Fruit fly (Drosophila melanogaster) whole organism, pupa: ENCODE measurements around the gene CG14840.

Experiments
- CG12605 ChIP-seq: fragments of 200-800 bp; sonication (Bioruptor generic); IDR thresholded peaks from 2 replicates; pipeline ENCODE4 v1.3.6; 2022; ENCODE audit warnings: missing biosample characterization, missing genetic modification characterization
- CG13204 ChIP-seq: fragments of 200-800 bp; sonication (Bioruptor generic); optimal IDR thresholded peaks from 2 replicates; lab custom pipeline; 2018; ENCODE audit warnings: missing biosample characterization, mild to moderate bottlenecking, missing genetic modification characterization, moderate library complexity
- CG32121 ChIP-seq: fragments of 200-800 bp; sonication (Bioruptor generic); IDR thresholded peaks from 2 replicates; pipeline ENCODE4 v1.3.6; 2022; ENCODE audit warnings: missing biosample characterization, missing genetic modification characterization
- CG4496 ChIP-seq: fragments of 200-800 bp; sonication (Bioruptor generic); IDR thresholded peaks from 3 replicates; pipeline ENCODE4 v1.3.6; 2022; ENCODE audit warnings: missing biosample characterization, missing genetic modification characterization
- CG8159 ChIP-seq: fragments of 200-800 bp; sonication (Bioruptor generic); optimal IDR thresholded peaks from 3 replicates; lab custom pipeline; 2018; ENCODE audit warnings: missing biosample characterization, mild to moderate bottlenecking, missing genetic modification characterization, moderate library complexity
- CG8301 ChIP-seq: fragments of 200-800 bp; sonication (Bioruptor generic); optimal IDR thresholded peaks from 2 replicates; lab custom pipeline; 2018; ENCODE audit warnings: missing biosample characterization, mild to moderate bottlenecking, missing genetic modification characterization
- D1 ChIP-seq: fragments of 200-800 bp; sonication (Bioruptor generic); optimal IDR thresholded peaks from 2 replicates; lab custom pipeline; 2018; ENCODE audit warnings: missing biosample characterization, mild to moderate bottlenecking, missing genetic modification characterization, moderate library complexity
- EcR ChIP-seq: fragments of 200-800 bp; sonication (Bioruptor generic); optimal IDR thresholded peaks from 3 replicates; lab custom pipeline; 2019; ENCODE audit warnings: missing biosample characterization, missing genetic modification characterization, mild to moderate bottlenecking, moderate library complexity, missing genetic modification reagents
- rn ChIP-seq: fragments of 200-800 bp; sonication (Bioruptor generic); IDR thresholded peaks from 2 replicates; pipeline ENCODE4 v1.3.6; 2022; ENCODE audit warnings: missing biosample characterization, missing genetic modification characterization

DNA sequence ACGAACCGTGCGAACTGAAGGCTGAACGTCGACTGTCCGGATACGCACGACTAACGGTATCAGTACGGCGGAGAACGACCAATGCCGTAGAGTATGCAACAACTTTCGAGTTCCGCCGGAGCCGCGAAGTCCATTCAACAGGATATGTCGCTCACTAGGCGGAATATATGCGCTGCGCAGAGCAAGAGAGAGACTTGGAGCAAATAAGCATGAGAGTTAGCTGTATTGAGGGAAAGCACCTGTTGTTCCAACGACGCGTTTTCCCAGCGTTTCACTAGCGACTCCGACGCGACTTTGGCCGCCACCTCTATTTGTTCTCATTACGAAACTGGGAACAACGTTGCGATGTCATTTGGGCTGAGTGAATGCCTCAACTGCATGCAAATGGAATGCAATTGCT, 46.2 kb downstream of the CG14840 start, which contains the start of gene Dop1R1:
- TF ChIP-seq EcR (GFP tag; lab: Kevin White, UChicago): no peak
- TF ChIP-seq D1 (tag; lab: Kevin White, UChicago): no peak
- no peak for TF ChIP-seq CG32121 (GFP tag; lab: Robert Waterston, UW)
- TF ChIP-seq CG8159 (tag; lab: Kevin White, UChicago): no peak
- no peak for TF ChIP-seq CG13204 (GFP tag; lab: Kevin White, UChicago)
- TF ChIP-seq rn (GFP tag; lab: Robert Waterston, UW): no peak
- peak; percentile 92 for TF ChIP-seq CG12605 (GFP tag; lab: Robert Waterston, UW)
- TF ChIP-seq CG4496 (GFP tag; lab: Robert Waterston, UW): no peak
- no peak for TF ChIP-seq CG8301 (tag; lab: Kevin White, UChicago)
